Worm (Caenorhabditis elegans) whole organism, young adult: Measurements from ENCODE around the gene C14B9.2.

Experiments used
- B0019.2 ChIP-seq: fragments of 200-800 bp; sonication (Bioruptor generic); conservative IDR thresholded peaks from 2 replicates; pipeline ENCODE4 v1.3.6; 2022; ENCODE audit warnings: missing genetic modification reagents, missing genetic modification characterization, missing compliant biosample characterization
- B0035.1 ChIP-seq: sonication (generic microtip); optimal IDR thresholded peaks from 2 replicates; lab custom pipeline; 2016; ENCODE audit warnings: missing genetic modification characterization, mild to moderate bottlenecking, missing compliant biosample characterization, missing genotype, missing genetic modification reagents
- F33H1.4 ChIP-seq: fragments of 200-800 bp; sonication (Bioruptor generic); IDR thresholded peaks from 2 replicates; pipeline ENCODE4 v1.3.6; 2022; ENCODE audit warnings: missing genetic modification reagents, missing genetic modification characterization, missing compliant biosample characterization
- F37B4.10 ChIP-seq: fragments of 200-800 bp; sonication (Bioruptor generic); IDR thresholded peaks from 2 replicates; pipeline ENCODE4 v1.3.6; 2022; ENCODE audit warnings: missing genetic modification characterization, missing compliant biosample characterization
- F39B2.1 ChIP-seq: fragments of 200-800 bp; sonication (Bioruptor generic); IDR thresholded peaks from 2 replicates; pipeline ENCODE4 v1.3.6; 2022; ENCODE audit warnings: missing genetic modification reagents, missing genetic modification characterization, missing compliant biosample characterization
- F57A8.1 ChIP-seq: fragments of 200-800 bp; sonication (Bioruptor generic); optimal IDR thresholded peaks from 2 replicates; lab custom pipeline; 2018; ENCODE audit warnings: mild to moderate bottlenecking, missing genetic modification characterization, moderate library complexity, missing compliant biosample characterization
- K12H6.12 ChIP-seq: fragments of 200-800 bp; sonication (Bioruptor generic); optimal IDR thresholded peaks from 2 replicates; lab custom pipeline; 2018; ENCODE audit warnings: mild to moderate bottlenecking, missing genetic modification characterization, missing compliant biosample characterization
- Y53F4B.3 ChIP-seq: fragments of 200-800 bp; sonication (Bioruptor generic); IDR thresholded peaks from 2 replicates; pipeline ENCODE4 v1.3.6; 2022; ENCODE audit warnings: missing genetic modification reagents, missing genetic modification characterization, missing compliant biosample characterization
- ZK185.1 ChIP-seq: sonication (generic microtip); optimal IDR thresholded peaks from 2 replicates; lab custom pipeline; 2016; ENCODE audit warnings: mild to moderate bottlenecking, missing genetic modification characterization, missing compliant biosample characterization; ENCODE audit not compliant: poor library complexity, severe bottlenecking
- ama-1 ChIP-seq, 3 experiments: fragments of 150-350 bp in 1 of 3; sonication (generic microtip) in 2 of 3; optimal IDR thresholded peaks; 2 replicates each; lab custom pipeline; 2014 to 2018; ENCODE audit warnings: missing biosample characterization in 2 of 3, missing genetic modification characterization in 2 of 3, missing genetic modification reagents in 2 of 3
- aptf-2 ChIP-seq: fragments of 200-800 bp; sonication (Bioruptor generic); conservative IDR thresholded peaks from 2 replicates; pipeline ENCODE4 v1.3.6; 2022; ENCODE audit warnings: missing genetic modification reagents, missing genetic modification characterization, missing compliant biosample characterization
- athp-1 ChIP-seq: sonication (generic microtip); optimal IDR thresholded peaks from 2 replicates; lab custom pipeline; 2017; ENCODE audit warnings: mild to moderate bottlenecking, missing genetic modification characterization, missing compliant biosample characterization
- attf-3 ChIP-seq: fragments of 200-800 bp; sonication (Bioruptor generic); conservative IDR thresholded peaks from 2 replicates; pipeline ENCODE4 v1.3.6; 2022; ENCODE audit warnings: missing genetic modification reagents, missing genetic modification characterization, missing compliant biosample characterization
- attf-6 ChIP-seq: fragments of 200-800 bp; sonication (Bioruptor generic); IDR thresholded peaks from 2 replicates; pipeline ENCODE4 v1.3.6; 2022; ENCODE audit warnings: missing genetic modification reagents, missing genetic modification characterization, missing compliant biosample characterization
- ccch-3 ChIP-seq: fragments of 200-800 bp; sonication (Bioruptor generic); optimal IDR thresholded peaks from 2 replicates; lab custom pipeline; 2018; ENCODE audit warnings: mild to moderate bottlenecking, missing genetic modification characterization, missing compliant biosample characterization
- cebp-2 ChIP-seq: fragments of 200-800 bp; sonication (Bioruptor generic); IDR thresholded peaks from 2 replicates; pipeline ENCODE4 v1.3.6; 2022; ENCODE audit warnings: missing genetic modification characterization, missing compliant biosample characterization
- ceh-100 ChIP-seq: fragments of 200-800 bp; sonication (Bioruptor generic); IDR thresholded peaks from 2 replicates; pipeline ENCODE4 v1.3.6; 2022; ENCODE audit warnings: missing genetic modification reagents, missing genetic modification characterization, missing compliant biosample characterization
- ceh-40 ChIP-seq: fragments of 200-800 bp; sonication (Bioruptor generic); IDR thresholded peaks from 2 replicates; pipeline ENCODE4 v1.3.6; 2022; ENCODE audit warnings: missing genetic modification characterization, missing compliant biosample characterization
- ceh-58 ChIP-seq: fragments of 200-800 bp; sonication (Bioruptor generic); IDR thresholded peaks from 2 replicates; pipeline ENCODE4 v1.3.6; 2022; ENCODE audit warnings: missing genetic modification characterization, missing compliant biosample characterization
- ceh-79 ChIP-seq: sonication (generic microtip); optimal IDR thresholded peaks from 2 replicates; lab custom pipeline; 2017; ENCODE audit warnings: mild to moderate bottlenecking, missing genetic modification characterization, missing compliant biosample characterization
- die-1 ChIP-seq: sonication (generic microtip); optimal IDR thresholded peaks from 2 replicates; lab custom pipeline; 2016; ENCODE audit warnings: missing genotype, mild to moderate bottlenecking, missing genetic modification characterization, missing compliant biosample characterization
- dox-1 ChIP-seq: fragments of 200-800 bp; sonication (Bioruptor generic); IDR thresholded peaks from 2 replicates; pipeline ENCODE4 v1.3.6; 2022; ENCODE audit warnings: missing genetic modification reagents, missing genetic modification characterization, missing compliant biosample characterization
- egrh-3 ChIP-seq: fragments of 200-800 bp; sonication (Bioruptor generic); IDR thresholded peaks from 2 replicates; pipeline ENCODE4 v1.3.6; 2022; ENCODE audit warnings: missing genetic modification reagents, missing genetic modification characterization, missing compliant biosample characterization
- fkh-3 ChIP-seq: sonication (generic microtip); optimal IDR thresholded peaks from 2 replicates; lab custom pipeline; 2016; ENCODE audit warnings: mild to moderate bottlenecking, missing genetic modification characterization, missing compliant biosample characterization
- gei-17 ChIP-seq: fragments of 200-800 bp; sonication (Bioruptor generic); optimal IDR thresholded peaks from 2 replicates; lab custom pipeline; 2018; ENCODE audit warnings: mild to moderate bottlenecking, missing genetic modification characterization, missing compliant biosample characterization
- him-1 ChIP-seq: sonication (generic microtip); optimal IDR thresholded peaks from 2 replicates; lab custom pipeline; 2016; ENCODE audit warnings: missing genotype, missing genetic modification reagents, missing genetic modification characterization, missing compliant biosample characterization
- hsf-1 ChIP-seq: fragments of 200-800 bp; sonication (Bioruptor generic); IDR thresholded peaks from 2 replicates; pipeline ENCODE4 v1.3.6; 2022; ENCODE audit warnings: missing genetic modification reagents, missing genetic modification characterization, missing compliant biosample characterization
- lag-1 ChIP-seq: fragments of 200-800 bp; sonication (Bioruptor generic); IDR thresholded peaks from 2 replicates; pipeline ENCODE4 v1.3.6; 2022; ENCODE audit warnings: missing genetic modification reagents, missing genetic modification characterization, missing compliant biosample characterization
- lin-26 ChIP-seq: fragments of 200-800 bp; sonication (Bioruptor generic); IDR thresholded peaks from 2 replicates; pipeline ENCODE4 v1.3.6; 2022; ENCODE audit warnings: missing genetic modification reagents, missing genetic modification characterization, missing compliant biosample characterization
- lin-54 ChIP-seq: fragments of 200-800 bp; sonication (Bioruptor generic); optimal IDR thresholded peaks from 2 replicates; lab custom pipeline; 2018; ENCODE audit warnings: mild to moderate bottlenecking, missing genetic modification characterization, missing compliant biosample characterization
- lir-1 ChIP-seq: fragments of 200-800 bp; sonication (Bioruptor generic); conservative IDR thresholded peaks from 2 replicates; pipeline ENCODE4 v1.3.6; 2022; ENCODE audit warnings: missing genetic modification reagents, missing genetic modification characterization, missing compliant biosample characterization
- lsl-1 ChIP-seq: fragments of 200-800 bp; sonication (Bioruptor generic); optimal IDR thresholded peaks from 2 replicates; lab custom pipeline; 2018; ENCODE audit warnings: mild to moderate bottlenecking, missing genetic modification characterization, moderate library complexity, missing compliant biosample characterization
- lsy-27 ChIP-seq: sonication (generic microtip); optimal IDR thresholded peaks from 2 replicates; lab custom pipeline; 2017; ENCODE audit warnings: missing genetic modification characterization, mild to moderate bottlenecking, missing compliant biosample characterization, antibody characterized with exemption, missing genotype, borderline replicate concordance; ENCODE audit not compliant: insufficient read depth
- madf-10 ChIP-seq: sonication (generic microtip); optimal IDR thresholded peaks from 2 replicates; lab custom pipeline; 2016; ENCODE audit warnings: mild to moderate bottlenecking, missing genetic modification characterization, missing compliant biosample characterization
- mxl-1 ChIP-seq: sonication (generic microtip); optimal IDR thresholded peaks from 2 replicates; lab custom pipeline; 2016; ENCODE audit warnings: missing genetic modification characterization, missing compliant biosample characterization
- nhr-179 ChIP-seq: sonication (generic microtip); optimal IDR thresholded peaks from 2 replicates; lab custom pipeline; 2016; ENCODE audit warnings: mild to moderate bottlenecking, missing genetic modification characterization, missing compliant biosample characterization
- nhr-27 ChIP-seq: fragments of 200-800 bp; sonication (Bioruptor generic); optimal IDR thresholded peaks from 2 replicates; lab custom pipeline; 2018; ENCODE audit warnings: mild to moderate bottlenecking, missing genetic modification characterization, moderate library complexity, missing compliant biosample characterization
- nhr-90 ChIP-seq: sonication (generic microtip); optimal IDR thresholded peaks from 2 replicates; lab custom pipeline; 2016; ENCODE audit warnings: missing genotype, mild to moderate bottlenecking, missing genetic modification characterization, missing compliant biosample characterization
- pha-4 ChIP-seq: fragments of 150-350 bp; sonication (generic microtip); optimal IDR thresholded peaks from 2 replicates; lab custom pipeline; 2014; ENCODE audit warnings: missing biosample characterization, missing genetic modification reagents, missing genetic modification characterization
- rec-8 ChIP-seq, 2 experiments: sonication (generic microtip); optimal IDR thresholded peaks; 2 replicates each; lab custom pipeline; 2016; ENCODE audit warnings: mild to moderate bottlenecking in 2 of 2, missing genetic modification characterization in 2 of 2, missing genetic modification reagents in 2 of 2, missing genotype in 2 of 2, missing biosample characterization in 1 of 2, missing compliant biosample characterization in 1 of 2, moderate library complexity in 1 of 2
- sdz-38 ChIP-seq: sonication (generic microtip); optimal IDR thresholded peaks from 2 replicates; lab custom pipeline; 2016; ENCODE audit warnings: missing genotype, missing genetic modification characterization, missing compliant biosample characterization
- snpc-1.1 ChIP-seq: sonication (generic microtip); optimal IDR thresholded peaks from 2 replicates; lab custom pipeline; 2017; ENCODE audit warnings: missing genetic modification characterization, mild to moderate bottlenecking, missing compliant biosample characterization, antibody characterized with exemption, moderate library complexity, missing genotype, missing genetic modification reagents; ENCODE audit not compliant: insufficient read depth
- snpc-3.4 ChIP-seq: sonication (generic microtip); optimal IDR thresholded peaks from 2 replicates; lab custom pipeline; 2017; ENCODE audit warnings: missing genetic modification characterization, mild to moderate bottlenecking, missing compliant biosample characterization, antibody characterized with exemption, moderate library complexity, missing genotype, missing genetic modification reagents
- somi-1 ChIP-seq: fragments of 200-800 bp; sonication (Bioruptor generic); optimal IDR thresholded peaks from 2 replicates; lab custom pipeline; 2018; ENCODE audit warnings: mild to moderate bottlenecking, missing genetic modification characterization, missing compliant biosample characterization
- unc-130 ChIP-seq: sonication (generic microtip); optimal IDR thresholded peaks from 2 replicates; lab custom pipeline; 2016; ENCODE audit warnings: missing genetic modification reagents, missing genetic modification characterization, missing compliant biosample characterization
- zim-3 ChIP-seq: sonication (generic microtip); optimal IDR thresholded peaks from 2 replicates; lab custom pipeline; 2017; ENCODE audit warnings: mild to moderate bottlenecking, missing genetic modification characterization, moderate library complexity, missing compliant biosample characterization
- ztf-18 ChIP-seq: sonication (generic microtip); optimal IDR thresholded peaks from 2 replicates; lab custom pipeline; 2016; ENCODE audit warnings: missing genotype, mild to moderate bottlenecking, missing genetic modification characterization, missing compliant biosample characterization
- ztf-22 ChIP-seq: fragments of 200-800 bp; sonication (Bioruptor generic); optimal IDR thresholded peaks from 2 replicates; lab custom pipeline; 2018; ENCODE audit warnings: mild to moderate bottlenecking, missing genetic modification characterization, moderate library complexity, missing compliant biosample characterization

Gene C14B9.2

ce11 chrIII:8129195-8129594, 4.3 kb upstream of the C14B9.2 start (continued):
- TF ChIP-seq nhr-27 (tag; lab: Kevin White, UChicago) (no peak), ceh-100 (peak; percentile 20; the same call in 1 of the 2 replicates), nhr-90 (no peak), rec-8 (tag; optimal IDR thresholded peaks at IDR 0.05; lab: Kevin White, UChicago) (peak in 1 of 2 experiments; percentile 5), mxl-1 (tag; lab: Kevin White, UChicago) (no peak), lin-54 (GFP tag; lab: Kevin White, UChicago) (peak; percentile 37), gei-17 (GFP tag; lab: Kevin White, UChicago) (no peak), ztf-18 (tag; lab: Kevin White, UChicago) (peak; percentile 8), aptf-2 (GFP tag; lab: Robert Waterston, UW) (no peak), zim-3 (no peak), athp-1 (tag; lab: Kevin White, UChicago) (peak; percentile 56), pha-4 (no peak), attf-3 (GFP tag; lab: Robert Waterston, UW) (no peak), F57A8.1 (no peak), ccch-3 (GFP tag; lab: Kevin White, UChicago) (no peak), F37B4.10 (GFP tag; lab: Robert Waterston, UW) (no peak), F39B2.1 (GFP tag; lab: Robert Waterston, UW) (peak; percentile 78; the same call in 1 of the 2 replicates), sdz-38 (tag; lab: Kevin White, UChicago) (no peak), lsl-1 (GFP tag; lab: Kevin White, UChicago) (no peak), lsy-27 (tag; lab: Kevin White, UChicago) (no peak), him-1 (tag; lab: Kevin White, UChicago) (peak; percentile 67), Y53F4B.3 (GFP tag; lab: Robert Waterston, UW) (no peak), ceh-40 (GFP tag; lab: Robert Waterston, UW) (no peak), B0019.2 (GFP tag; lab: Robert Waterston, UW) (no peak), nhr-179 (no peak), ztf-22 (no peak), K12H6.12 (tag; lab: Kevin White, UChicago) (no peak), hsf-1 (GFP tag; lab: Robert Waterston, UW) (peak; percentile 74), F33H1.4 (GFP tag; lab: Robert Waterston, UW) (peak; percentile 57), die-1 (tag; lab: Kevin White, UChicago) (no peak), ceh-79 (no peak), attf-6 (peak; percentile 62; the same call in 1 of the 2 replicates), fkh-3 (tag; lab: Kevin White, UChicago) (no peak), lin-26 (GFP tag; lab: Robert Waterston, UW) (peak; percentile 58; the same call in 1 of the 2 replicates), somi-1 (no peak), egrh-3 (GFP tag; lab: Robert Waterston, UW) (no peak), ama-1 (optimal IDR thresholded peaks at IDR 0.05; lab: Kevin White, UChicago) (no peak), ama-1 (GFP tag; optimal IDR thresholded peaks at IDR 0.05; lab: Kevin White, UChicago) (peak in 1 of 2 experiments; percentile 35), lag-1 (GFP tag; lab: Robert Waterston, UW) (no peak), snpc-3.4 (tag; lab: Kevin White, UChicago) (peak; percentile 4), ceh-58 (GFP tag; lab: Robert Waterston, UW) (0 out of 2 replicates have a peak, but pooled peaks have one; percentile 67), cebp-2 (GFP tag; lab: Robert Waterston, UW) (no peak), madf-10 (tag; lab: Kevin White, UChicago) (no peak), lir-1 (no peak), unc-130 (no peak), snpc-1.1 (tag; lab: Kevin White, UChicago) (no peak), dox-1 (no peak), B0035.1 (tag; lab: Kevin White, UChicago) (no peak), ZK185.1 (tag; lab: Kevin White, UChicago) (no peak)
